Worm (Caenorhabditis elegans): Measurements from ENCODE around the gene Y51A2B.8.

DNA sequence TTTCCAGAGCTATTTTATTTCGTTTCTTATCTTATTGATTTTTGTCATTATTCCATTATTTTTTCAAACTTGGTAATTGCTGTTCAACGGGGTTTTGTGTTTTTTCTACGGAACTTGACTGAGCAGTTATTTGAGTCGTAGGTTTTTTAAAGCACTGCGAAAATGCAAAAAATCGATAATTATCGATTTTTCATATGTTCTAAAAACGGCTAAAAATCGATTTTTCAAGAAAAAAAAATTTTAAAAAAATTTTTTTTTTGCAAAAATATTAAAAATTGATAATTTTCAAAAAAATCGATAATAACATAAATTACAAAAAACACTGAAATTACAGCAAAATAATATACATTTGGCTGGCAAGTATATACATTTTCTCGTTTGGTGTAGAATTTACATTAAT, 3.4 kb upstream of the Y51A2B.8 start:
- no peak for TF ChIP-seq klf-2 (GFP tag; conservative IDR thresholded peaks at IDR 0.05)
- no peak for TF ChIP-seq med-1 (GFP tag; optimal IDR thresholded peaks at IDR 0.05; ENCODE audit: insufficient read depth)
- TF ChIP-seq flt-1 (GFP tag; IDR thresholded peaks at IDR 0.05): no peak
- no peak for TF ChIP-seq ref-1 (GFP tag; conservative IDR thresholded peaks at IDR 0.05)
- peak; percentile 79 for TF ChIP-seq T22C8.4 (GFP tag; IDR thresholded peaks at IDR 0.05)
- TF ChIP-seq cog-1 (tag; optimal IDR thresholded peaks at IDR 0.05): no peak
- TF ChIP-seq tab-1 (GFP tag; IDR thresholded peaks at IDR 0.05): no peak
- no peak for TF ChIP-seq ztf-23 (GFP tag; IDR thresholded peaks at IDR 0.05)

Data from whole organism, midembryonic.